Worm (Caenorhabditis elegans) whole organism, midembryonic: ENCODE data around the gene srh-89.

Experiments used
- flt-1 ChIP-seq: fragments of 200-800 bp; sonication (Bioruptor generic); IDR thresholded peaks from 2 replicates; pipeline ENCODE4 v1.3.6; 2022; ENCODE audit warnings: missing genetic modification characterization, missing compliant biosample characterization
- med-1 ChIP-seq: sonication (generic microtip); optimal IDR thresholded peaks from 2 replicates; lab custom pipeline; 2017; ENCODE audit warnings: missing genetic modification characterization, mild to moderate bottlenecking, missing compliant biosample characterization, antibody characterized with exemption, missing genetic modification reagents; ENCODE audit not compliant: insufficient read depth
- tab-1 ChIP-seq: fragments of 200-800 bp; sonication (Bioruptor generic); IDR thresholded peaks from 2 replicates; pipeline ENCODE4 v1.3.6; 2022; ENCODE audit warnings: missing genetic modification characterization, missing compliant biosample characterization
- ztf-23 ChIP-seq: fragments of 200-800 bp; sonication (Bioruptor generic); IDR thresholded peaks from 2 replicates; pipeline ENCODE4 v1.3.6; 2022; ENCODE audit warnings: missing genetic modification reagents, missing genetic modification characterization, missing compliant biosample characterization
- ztf-29 ChIP-seq: fragments of 200-800 bp; sonication (Bioruptor generic); IDR thresholded peaks from 2 replicates; pipeline ENCODE4 v1.3.6; 2022; ENCODE audit warnings: missing genetic modification reagents, missing genetic modification characterization, missing compliant biosample characterization

ce11 chrV:7439807-7440206 is 24.8 kb downstream of the srh-89 start, which contains the start of gene try-13:
- no peak for TF ChIP-seq flt-1 (GFP tag; lab: Robert Waterston, UW)
- no peak for TF ChIP-seq ztf-29 (GFP tag; lab: Robert Waterston, UW)
- TF ChIP-seq med-1 (GFP tag; lab: Kevin White, UChicago): no peak
- no peak for TF ChIP-seq tab-1 (GFP tag; lab: Robert Waterston, UW)
- TF ChIP-seq ztf-23 (GFP tag; lab: Robert Waterston, UW): no peak
